Fruit fly (Drosophila melanogaster): ENCODE results near the gene CG7166.

CG7166 gene

DNA sequence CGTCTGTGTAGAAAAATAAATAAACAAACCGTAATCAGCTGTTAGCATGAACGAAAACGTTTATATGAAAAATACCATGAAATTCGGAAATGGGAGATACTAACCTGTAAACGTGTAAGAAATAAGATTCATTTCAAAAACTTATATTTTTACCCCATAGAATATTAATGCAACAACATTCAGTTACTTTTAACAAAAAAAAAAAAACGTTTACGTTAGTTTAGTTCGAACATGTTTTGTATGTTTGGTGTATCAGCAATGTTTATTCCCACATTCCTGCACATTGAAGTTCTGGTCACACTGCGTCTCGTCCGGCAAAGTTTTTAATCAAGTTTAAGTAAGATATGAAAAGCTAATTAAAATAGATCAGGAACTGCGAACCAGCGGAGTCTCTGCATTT lies 8.1 kb downstream of the CG7166 start, which contains the start of the genes S1P and CG11307 (continued):
- TF ChIP-seq Myb (GFP tag; optimal IDR thresholded peaks at IDR 0.05), result peak; percentile 6
- TF ChIP-seq CG12744 (GFP tag; optimal IDR thresholded peaks at IDR 0.05), result no peak
- TF ChIP-seq Oli (tag; optimal IDR thresholded peaks at IDR 0.05), result no peak
- TF ChIP-seq CG17359 (tag; optimal IDR thresholded peaks at IDR 0.05), result no peak
- no peak for TF ChIP-seq CG4282 (GFP tag; optimal IDR thresholded peaks at IDR 0.05)
- TF ChIP-seq Fer3 (tag; optimal IDR thresholded peaks at IDR 0.05), result no peak
- TF ChIP-seq Hr3 (GFP tag; optimal IDR thresholded peaks at IDR 0.05), result no peak
- TF ChIP-seq CG6683 (GFP tag; optimal IDR thresholded peaks at IDR 0.05), result no peak
- TF ChIP-seq trem (tag; optimal IDR thresholded peaks at IDR 0.05), result peak; percentile 64
- TF ChIP-seq Neu2 (GFP tag; optimal IDR thresholded peaks at IDR 0.05; ENCODE audit: borderline replicate concordance), result no peak
- TF ChIP-seq CG6272 (GFP tag; IDR thresholded peaks at IDR 0.05), result no peak
- TF ChIP-seq ap (GFP tag; IDR thresholded peaks at IDR 0.05), result no peak
- peak; percentile 44 for TF ChIP-seq CG2116 (GFP tag; optimal IDR thresholded peaks at IDR 0.05)
- TF ChIP-seq BEAF-32 (GFP tag; optimal IDR thresholded peaks at IDR 0.05), result peak; percentile 34
- TF ChIP-seq fd3F (GFP tag; optimal IDR thresholded peaks at IDR 0.05), result no peak
- no peak for TF ChIP-seq Tbp (GFP tag; optimal IDR thresholded peaks at IDR 0.05)
- no peak for TF ChIP-seq CG17186 (GFP tag; optimal IDR thresholded peaks at IDR 0.05)
- TF ChIP-seq CG2199 (GFP tag; IDR thresholded peaks at IDR 0.05), result no peak
- TF ChIP-seq Sry-β (GFP tag; optimal IDR thresholded peaks at IDR 0.05), result no peak
- TF ChIP-seq Mad (GFP tag; optimal IDR thresholded peaks at IDR 0.05), result no peak
- no peak for TF ChIP-seq dysf (GFP tag; IDR thresholded peaks at IDR 0.05)
- TF ChIP-seq CG14014 (GFP tag; IDR thresholded peaks at IDR 0.05), result no peak
- TF ChIP-seq mld (GFP tag; IDR thresholded peaks at IDR 0.05; ENCODE audit: partially characterized antibody), result no peak
- no peak for TF ChIP-seq bbx (GFP tag; IDR thresholded peaks at IDR 0.05; ENCODE audit: partially characterized antibody)
- TF ChIP-seq CG9215 (GFP tag; IDR thresholded peaks at IDR 0.05), result no peak
- TF ChIP-seq CG17829 (tag; optimal IDR thresholded peaks at IDR 0.05), result no peak
- peak; percentile 44 for TF ChIP-seq CG30020 (tag; optimal IDR thresholded peaks at IDR 0.05)
- TF ChIP-seq crc (GFP tag; optimal IDR thresholded peaks at IDR 0.05), result no peak
- TF ChIP-seq Doc3 (GFP tag; IDR thresholded peaks at IDR 0.05; ENCODE audit: partially characterized antibody), result no peak
- TF ChIP-seq CG4617 (GFP tag; optimal IDR thresholded peaks at IDR 0.05; ENCODE audit: borderline replicate concordance), result peak; percentile 45
- TF ChIP-seq CG17385 (GFP tag; optimal IDR thresholded peaks at IDR 0.05), result no peak
- no peak for TF ChIP-seq cato (GFP tag; optimal IDR thresholded peaks at IDR 0.05; ENCODE audit: borderline replicate concordance)
- no peak for TF ChIP-seq br (optimal IDR thresholded peaks at IDR 0.05)
- TF ChIP-seq scrt (GFP tag; optimal IDR thresholded peaks at IDR 0.05), result peak; percentile 86
- no peak for TF ChIP-seq sens-2 (GFP tag; IDR thresholded peaks at IDR 0.05)
- peak; percentile 31 for TF ChIP-seq Lhr (GFP tag; optimal IDR thresholded peaks at IDR 0.05)
- TF ChIP-seq stwl (tag; optimal IDR thresholded peaks at IDR 0.05), result peak; percentile 68
- no peak for TF ChIP-seq BtbVII (GFP tag; optimal IDR thresholded peaks at IDR 0.05)
- TF ChIP-seq knrl (GFP tag; IDR thresholded peaks at IDR 0.05; ENCODE audit: partially characterized antibody), result no peak
- TF ChIP-seq CG14710 (tag; optimal IDR thresholded peaks at IDR 0.05), result peak; percentile 46
- no peak for TF ChIP-seq ab (GFP tag; optimal IDR thresholded peaks at IDR 0.05)
- peak; percentile 87 for TF ChIP-seq Vsx1 (GFP tag; optimal IDR thresholded peaks at IDR 0.05)
- peak in 1 of 3 experiments; percentile 11 for TF ChIP-seq lola (GFP tag; optimal IDR thresholded peaks at IDR 0.05)
- no peak for TF ChIP-seq cad (GFP tag; optimal IDR thresholded peaks at IDR 0.05)
- no peak for TF ChIP-seq CG8290 (GFP tag; optimal IDR thresholded peaks at IDR 0.05)
- no peak for TF ChIP-seq CG8290 (tag; optimal IDR thresholded peaks at IDR 0.05)
- TF ChIP-seq nerfin-1 (tag; optimal IDR thresholded peaks at IDR 0.05), result peak; percentile 88
- TF ChIP-seq eyg (GFP tag; optimal IDR thresholded peaks at IDR 0.05), result no peak
- no peak for TF ChIP-seq CG11696 (GFP tag; IDR thresholded peaks at IDR 0.05)
- TF ChIP-seq CG13287 (GFP tag; IDR thresholded peaks at IDR 0.05; ENCODE audit: partially characterized antibody), result no peak; the same call in 1 of the 2 replicates
- TF ChIP-seq Sin3A (optimal IDR thresholded peaks at IDR 0.05), result no peak
- no peak for TF ChIP-seq ase (GFP tag; IDR thresholded peaks at IDR 0.05)

Measured in whole organism, embryonic.